Worm (Caenorhabditis elegans): Measurements from ENCODE around the gene T15B12.1.

ce11 chrIII:5310403-5310802, 22.4 kb downstream of the T15B12.1 start:
- TF ChIP-seq flt-1 (GFP tag; IDR thresholded peaks at IDR 0.05) (no peak), tra-4 (tag; optimal IDR thresholded peaks at IDR 0.05) (no peak), hnd-1 (tag; optimal IDR thresholded peaks at IDR 0.05) (no peak), ceh-13 (GFP tag; optimal IDR thresholded peaks at IDR 0.05) (no peak), F13C5.2 (tag; optimal IDR thresholded peaks at IDR 0.05) (no peak), aly-1 (tag; optimal IDR thresholded peaks at IDR 0.05) (no peak), scrt-1 (GFP tag; IDR thresholded peaks at IDR 0.05) (no peak), ama-1 (optimal IDR thresholded peaks at IDR 0.05) (no peak), pes-1 (GFP tag; IDR thresholded peaks at IDR 0.05) (no peak)

All from whole organism, early embryonic.